Worm (Caenorhabditis elegans): Measurements from ENCODE around the gene lin-25.

lin-25 gene

ce11 chrV:12637764-12638502 is 11.8 kb upstream of the lin-25 start:
- no peak for TF ChIP-seq B0261.1 (tag; optimal IDR thresholded peaks at IDR 0.05)
- TF ChIP-seq F23B12.7 (tag; optimal IDR thresholded peaks at IDR 0.05; ENCODE audit: insufficient read depth) = no peak
- no peak for TF ChIP-seq snpc-1.3 (tag; optimal IDR thresholded peaks at IDR 0.05; ENCODE audit: insufficient read depth)
- peak; percentile 31 for TF ChIP-seq ztf-22 (GFP tag; optimal IDR thresholded peaks at IDR 0.05)
- TF ChIP-seq tlf-1 (GFP tag; optimal IDR thresholded peaks at IDR 0.05) = no peak
- TF ChIP-seq ZK185.1 (tag; optimal IDR thresholded peaks at IDR 0.05; ENCODE audit: poor library complexity, severe bottlenecking) = peak; percentile 16
- peak; percentile 0 for TF ChIP-seq atf-7 (tag; optimal IDR thresholded peaks at IDR 0.05)
- no peak for TF ChIP-seq lin-40 (tag; optimal IDR thresholded peaks at IDR 0.05)
- no peak for TF ChIP-seq nhr-90 (tag; optimal IDR thresholded peaks at IDR 0.05)
- TF ChIP-seq attf-5 (GFP tag; optimal IDR thresholded peaks at IDR 0.05) = no peak
- TF ChIP-seq lsl-1 (GFP tag; optimal IDR thresholded peaks at IDR 0.05) = no peak
- TF ChIP-seq rcor-1 (GFP tag; IDR thresholded peaks at IDR 0.05) = peak; percentile 14; the same call in 1 of the 2 replicates
- TF ChIP-seq egl-44 (GFP tag; IDR thresholded peaks at IDR 0.05) = no peak
- no peak for TF ChIP-seq sea-2 (GFP tag; IDR thresholded peaks at IDR 0.05)
- TF ChIP-seq nhr-80 (tag; optimal IDR thresholded peaks at IDR 0.05) = peak; percentile 70

ce11 chrV:12640384-12640783 is 9.3 kb upstream of the lin-25 start, which contains the start of gene gpa-8:
Gene gpa-8, minus strand, starts transcription at chrV:12640484.
- TF ChIP-seq B0019.2 (GFP tag; conservative IDR thresholded peaks at IDR 0.05) (no peak), Y95B8A.8 (GFP tag; IDR thresholded peaks at IDR 0.05) (no peak), hlh-26 (GFP tag; conservative IDR thresholded peaks at IDR 0.05) (no peak), nhr-179 (tag; optimal IDR thresholded peaks at IDR 0.05) (no peak), K11D2.4 (GFP tag; IDR thresholded peaks at IDR 0.05) (no peak), chd-7 (tag; optimal IDR thresholded peaks at IDR 0.05) (no peak), attf-6 (GFP tag; IDR thresholded peaks at IDR 0.05) (no peak), F10E7.11 (tag; optimal IDR thresholded peaks at IDR 0.05) (no peak), madf-10 (tag; optimal IDR thresholded peaks at IDR 0.05) (no peak), F23B12.7 (tag; optimal IDR thresholded peaks at IDR 0.05; ENCODE audit: insufficient read depth) (no peak), ztf-18 (tag; optimal IDR thresholded peaks at IDR 0.05) (no peak), tbp1 (GFP tag; optimal IDR thresholded peaks at IDR 0.05) (no peak), egrh-3 (GFP tag; IDR thresholded peaks at IDR 0.05) (no peak), bed-1 (GFP tag; IDR thresholded peaks at IDR 0.05) (no peak)

ce11 chrV:12644500-12644899 is 5.2 kb upstream of the lin-25 start, which contains the start of gene F56H9.8:
Gene F56H9.8, plus strand, starts transcription at chrV:12644800.
- no peak for TF ChIP-seq lsl-1 (GFP tag; optimal IDR thresholded peaks at IDR 0.05)
- TF ChIP-seq attf-6 (GFP tag; IDR thresholded peaks at IDR 0.05) = no peak
- no peak for TF ChIP-seq C17E4.6 (GFP tag; IDR thresholded peaks at IDR 0.05)
- TF ChIP-seq aptf-2 (GFP tag; conservative IDR thresholded peaks at IDR 0.05) = no peak
- TF ChIP-seq egl-18 (GFP tag; IDR thresholded peaks at IDR 0.05) = no peak
- TF ChIP-seq atf-7 (tag; optimal IDR thresholded peaks at IDR 0.05) = no peak
- TF ChIP-seq Y53F4B.3 (GFP tag; IDR thresholded peaks at IDR 0.05) = no peak
- no peak for TF ChIP-seq F57A8.1 (GFP tag; optimal IDR thresholded peaks at IDR 0.05)
- no peak for TF ChIP-seq ZK185.1 (tag; optimal IDR thresholded peaks at IDR 0.05; ENCODE audit: poor library complexity, severe bottlenecking)
- TF ChIP-seq egl-44 (GFP tag; IDR thresholded peaks at IDR 0.05) = no peak

ce11 chrV:12649213-12649612 is 512 bp upstream of the lin-25 start, which contains the start of gene gpa-9:
Gene gpa-9, minus strand, starts transcription at chrV:12649313.
- no peak for TF ChIP-seq Y79H2A.3 (GFP tag; conservative IDR thresholded peaks at IDR 0.05)
- TF ChIP-seq lsl-1 (GFP tag; optimal IDR thresholded peaks at IDR 0.05) = no peak
- TF ChIP-seq bed-1 (GFP tag; IDR thresholded peaks at IDR 0.05) = no peak
- no peak for TF ChIP-seq nhr-120 (GFP tag; IDR thresholded peaks at IDR 0.05)
- TF ChIP-seq mel-28 (tag; optimal IDR thresholded peaks at IDR 0.05; ENCODE audit: borderline replicate concordance) = no peak
- TF ChIP-seq pha-4 (tag; optimal IDR thresholded peaks at IDR 0.05) = no peak
